Worm (Caenorhabditis elegans) whole organism, L4 larva: Measurements from ENCODE around the gene hnd-1.

Source experiments
- F10B5.3 ChIP-seq: sonication (generic microtip); optimal IDR thresholded peaks from 2 replicates; lab custom pipeline; 2016; ENCODE audit warnings: mild to moderate bottlenecking, missing genetic modification characterization, missing compliant biosample characterization
- F37D6.2 ChIP-seq: sonication (generic microtip); optimal IDR thresholded peaks from 2 replicates; lab custom pipeline; 2016; ENCODE audit warnings: mild to moderate bottlenecking, missing genetic modification characterization, missing compliant biosample characterization
- F44E2.7 ChIP-seq: fragments of 200-800 bp; sonication (Bioruptor generic); IDR thresholded peaks from 2 replicates; pipeline ENCODE4 v2.1.2; 2022; ENCODE audit warnings: missing genetic modification characterization, missing compliant biosample characterization
- R02D3.7 ChIP-seq: fragments of 150-350 bp; sonication (generic microtip); optimal IDR thresholded peaks from 3 replicates; lab custom pipeline; 2014; ENCODE audit warnings: missing biosample characterization, missing genetic modification characterization
- T20F7.1 ChIP-seq: fragments of 200-800 bp; sonication (Bioruptor generic); optimal IDR thresholded peaks from 2 replicates; lab custom pipeline; 2018; ENCODE audit warnings: mild to moderate bottlenecking, missing genetic modification characterization, missing compliant biosample characterization
- Y5F2A.4 ChIP-seq: fragments of 200-800 bp; sonication (Bioruptor generic); optimal IDR thresholded peaks from 2 replicates; lab custom pipeline; 2018; ENCODE audit warnings: mild to moderate bottlenecking, missing genetic modification characterization, missing compliant biosample characterization
- Y75B8A.6 ChIP-seq: fragments of 200-800 bp; sonication (Bioruptor generic); IDR thresholded peaks from 2 replicates; pipeline ENCODE4 v1.3.6; 2022; ENCODE audit warnings: missing genetic modification reagents, missing genetic modification characterization, missing compliant biosample characterization
- ZK337.2 ChIP-seq: fragments of 200-800 bp; sonication (Bioruptor generic); IDR thresholded peaks from 2 replicates; pipeline ENCODE4 v1.3.6; 2022; ENCODE audit warnings: missing genetic modification reagents, missing genetic modification characterization, missing compliant biosample characterization
- ZK546.5 ChIP-seq, 2 experiments: sonication (generic microtip); optimal IDR thresholded peaks; 2 replicates each; lab custom pipeline; 2017; ENCODE audit warnings: missing biosample characterization in 2 of 2, missing genetic modification characterization in 2 of 2
- aly-2 ChIP-seq: sonication (generic microtip); optimal IDR thresholded peaks from 2 replicates; lab custom pipeline; 2018; ENCODE audit warnings: missing biosample characterization, missing genetic modification characterization
- ama-1 ChIP-seq: fragments of 150-350 bp; optimal IDR thresholded peaks from 2 replicates; lab custom pipeline; 2014; ENCODE audit warnings: inconsistent platforms, mixed read lengths
- ceh-20 ChIP-seq: fragments of 200-800 bp; sonication (Bioruptor generic); IDR thresholded peaks from 2 replicates; pipeline ENCODE4 v1.3.6; 2022; ENCODE audit warnings: missing genetic modification reagents, missing genetic modification characterization, missing compliant biosample characterization
- ceh-28 ChIP-seq: fragments of 150-350 bp; optimal IDR thresholded peaks from 2 replicates; lab custom pipeline; 2014; ENCODE audit warnings: missing biosample characterization, missing genetic modification reagents, missing genetic modification characterization
- ceh-32 ChIP-seq: sonication (generic microtip); optimal IDR thresholded peaks from 2 replicates; lab custom pipeline; 2016; ENCODE audit warnings: mild to moderate bottlenecking, missing genetic modification characterization, missing compliant biosample characterization; ENCODE audit not compliant: poor library complexity
- ceh-44 ChIP-seq: fragments of 200-800 bp; sonication (Bioruptor generic); IDR thresholded peaks from 2 replicates; pipeline ENCODE4 v1.3.6; 2022; ENCODE audit warnings: missing genetic modification reagents, missing genetic modification characterization, missing compliant biosample characterization
- ceh-82 ChIP-seq: sonication (generic microtip); optimal IDR thresholded peaks from 2 replicates; lab custom pipeline; 2017; ENCODE audit warnings: missing biosample characterization, missing genetic modification characterization
- daf-12 ChIP-seq: fragments of 150-350 bp; optimal IDR thresholded peaks from 2 replicates; lab custom pipeline; 2014; ENCODE audit warnings: missing biosample characterization, missing genetic modification reagents, missing genetic modification characterization
- daf-19 ChIP-seq: fragments of 200-800 bp; sonication (Bioruptor generic); conservative IDR thresholded peaks from 2 replicates; pipeline ENCODE4 v1.3.6; 2022; ENCODE audit warnings: missing genetic modification characterization, missing compliant biosample characterization
- daf-8 ChIP-seq: fragments of 200-800 bp; sonication (Bioruptor generic); IDR thresholded peaks from 2 replicates; pipeline ENCODE4 v1.3.6; 2022; ENCODE audit warnings: missing genetic modification characterization, missing compliant biosample characterization
- dve-1 ChIP-seq: sonication (generic microtip); optimal IDR thresholded peaks from 2 replicates; lab custom pipeline; 2017; ENCODE audit warnings: antibody characterized with exemption, mild to moderate bottlenecking, missing genetic modification characterization, missing compliant biosample characterization; ENCODE audit not compliant: insufficient read depth
- egl-43 ChIP-seq: fragments of 200-800 bp; sonication (Bioruptor generic); IDR thresholded peaks from 2 replicates; pipeline ENCODE4 v1.3.6; 2022; ENCODE audit warnings: missing genetic modification reagents, missing genetic modification characterization, missing compliant biosample characterization
- hlh-11 ChIP-seq: fragments of 200-800 bp; sonication (Bioruptor generic); optimal IDR thresholded peaks from 2 replicates; lab custom pipeline; 2018; ENCODE audit warnings: mild to moderate bottlenecking, missing genetic modification characterization, missing compliant biosample characterization
- hmg-1.1 ChIP-seq: fragments of 200-800 bp; sonication (Bioruptor generic); IDR thresholded peaks from 2 replicates; pipeline ENCODE4 v1.3.6; 2022; ENCODE audit warnings: missing genetic modification reagents, missing genetic modification characterization, missing compliant biosample characterization
- jun-1 ChIP-seq: fragments of 150-350 bp; optimal IDR thresholded peaks from 2 replicates; lab custom pipeline; 2014; ENCODE audit warnings: missing biosample characterization, missing genetic modification reagents, missing genetic modification characterization
- lim-7 ChIP-seq: fragments of 200-800 bp; sonication (Bioruptor generic); IDR thresholded peaks from 2 replicates; pipeline ENCODE4 v1.3.6; 2022; ENCODE audit warnings: missing genetic modification characterization, missing compliant biosample characterization
- lin-15B ChIP-seq: fragments of 150-350 bp; sonication (generic microtip); optimal IDR thresholded peaks from 3 replicates; lab custom pipeline; 2014; ENCODE audit warnings: missing biosample characterization, missing genetic modification characterization
- madf-5 ChIP-seq, 2 experiments: fragments of 200-800 bp; sonication (Bioruptor generic); IDR thresholded peaks; 2 replicates each; pipeline ENCODE4 v1.3.6; 2022; ENCODE audit warnings: missing compliant biosample characterization in 2 of 2, missing genetic modification characterization in 2 of 2
- mdl-1 ChIP-seq, 2 experiments: fragments of 150-350 bp in 1 of 2; sonication (generic microtip) in 1 of 2; optimal IDR thresholded peaks; 2 replicates each; lab custom pipeline; 2014 to 2017; ENCODE audit warnings: missing biosample characterization in 2 of 2, missing genetic modification characterization in 2 of 2
- mep-1 ChIP-seq: fragments of 150-350 bp; sonication (generic microtip); optimal IDR thresholded peaks from 3 replicates; lab custom pipeline; 2014; ENCODE audit warnings: missing biosample characterization, missing genetic modification characterization
- mxl-2 ChIP-seq: fragments of 200-800 bp; sonication (Bioruptor generic); conservative IDR thresholded peaks from 2 replicates; pipeline ENCODE4 v1.3.6; 2022; ENCODE audit warnings: missing genetic modification reagents, missing genetic modification characterization, missing compliant biosample characterization
- nhr-10 ChIP-seq: fragments of 150-350 bp; optimal IDR thresholded peaks from 2 replicates; lab custom pipeline; 2014; ENCODE audit warnings: missing biosample characterization, missing genetic modification characterization
- nhr-11 ChIP-seq: fragments of 150-350 bp; optimal IDR thresholded peaks from 2 replicates; lab custom pipeline; 2014; ENCODE audit warnings: missing biosample characterization, missing genetic modification characterization
- nhr-111 ChIP-seq: fragments of 200-800 bp; sonication (Bioruptor generic); optimal IDR thresholded peaks from 2 replicates; lab custom pipeline; 2018; ENCODE audit warnings: mild to moderate bottlenecking, missing genetic modification characterization, missing compliant biosample characterization
- nhr-237 ChIP-seq: sonication (generic microtip); optimal IDR thresholded peaks from 2 replicates; lab custom pipeline; 2017; ENCODE audit warnings: missing biosample characterization, missing genetic modification characterization
- nhr-28 ChIP-seq: fragments of 150-350 bp; optimal IDR thresholded peaks from 2 replicates; lab custom pipeline; 2014; ENCODE audit warnings: missing biosample characterization, missing genetic modification characterization
- nhr-48 ChIP-seq: sonication (generic microtip); optimal IDR thresholded peaks from 2 replicates; lab custom pipeline; 2016; ENCODE audit warnings: mild to moderate bottlenecking, missing genetic modification characterization, missing compliant biosample characterization
- nhr-6 ChIP-seq: fragments of 150-350 bp; optimal IDR thresholded peaks from 2 replicates; lab custom pipeline; 2014; ENCODE audit warnings: missing biosample characterization, missing genetic modification characterization
- nhr-76 ChIP-seq: fragments of 150-350 bp; optimal IDR thresholded peaks from 2 replicates; lab custom pipeline; 2014; ENCODE audit warnings: missing biosample characterization, missing genetic modification characterization
- pha-4 ChIP-seq, 2 experiments: fragments of 150-350 bp in 1 of 2; fragments of 200-800 bp in 1 of 2; sonication (Bioruptor generic) in 1 of 2; IDR thresholded peaks in 1 of 2; optimal IDR thresholded peaks in 1 of 2; 2 replicates each; pipeline versions ENCODE4 v1.3.6 to Lab custom; 2014 to 2022; ENCODE audit warnings: missing genetic modification characterization in 2 of 2, missing genetic modification reagents in 2 of 2, missing biosample characterization in 1 of 2, missing compliant biosample characterization in 1 of 2
- php-3 ChIP-seq: fragments of 200-800 bp; sonication (Bioruptor generic); IDR thresholded peaks from 2 replicates; pipeline ENCODE4 v1.3.6; 2022; ENCODE audit warnings: missing genetic modification reagents, missing genetic modification characterization, missing compliant biosample characterization
- rbr-2 ChIP-seq: sonication (generic microtip); optimal IDR thresholded peaks from 2 replicates; lab custom pipeline; 2016; ENCODE audit warnings: missing genotype, missing genetic modification characterization, missing compliant biosample characterization
- saeg-2 ChIP-seq: fragments of 200-800 bp; sonication (Bioruptor generic); IDR thresholded peaks from 2 replicates; pipeline ENCODE4 v1.3.6; 2022; ENCODE audit warnings: missing genetic modification reagents, missing genetic modification characterization, missing compliant biosample characterization
- sdz-12 ChIP-seq: fragments of 200-800 bp; sonication (Bioruptor generic); optimal IDR thresholded peaks from 2 replicates; lab custom pipeline; 2018; ENCODE audit warnings: mild to moderate bottlenecking, missing genetic modification characterization, missing compliant biosample characterization
- skn-1 ChIP-seq: fragments of 150-350 bp; optimal IDR thresholded peaks from 2 replicates; lab custom pipeline; 2014; ENCODE audit warnings: missing biosample characterization, missing genetic modification characterization
- tra-1 ChIP-seq: fragments of 200-800 bp; sonication (Bioruptor generic); IDR thresholded peaks from 2 replicates; pipeline ENCODE4 v1.3.6; 2022; ENCODE audit warnings: missing genetic modification reagents, missing genetic modification characterization, missing compliant biosample characterization
- unc-130 ChIP-seq: sonication (generic microtip); optimal IDR thresholded peaks from 2 replicates; lab custom pipeline; 2016; ENCODE audit warnings: missing genetic modification reagents, missing genetic modification characterization, missing compliant biosample characterization
- unc-39 ChIP-seq: sonication (generic microtip); optimal IDR thresholded peaks from 2 replicates; lab custom pipeline; 2017; ENCODE audit warnings: missing biosample characterization, missing genetic modification characterization
- unc-62 ChIP-seq, 3 experiments: fragments of 150-350 bp in 1 of 3; sonication (generic microtip); optimal IDR thresholded peaks in 2 of 3; peaks in 1 of 3; 1 replicate in 1 of 3; 2 replicates in 2 of 3; lab custom pipeline; 2014 to 2017; ENCODE audit warnings: missing biosample characterization in 3 of 3, missing genetic modification characterization in 3 of 3, missing genetic modification reagents in 3 of 3, missing genotype in 1 of 3
- vab-7 ChIP-seq: fragments of 200-800 bp; sonication (Bioruptor generic); IDR thresholded peaks from 2 replicates; pipeline ENCODE4 v1.3.6; 2022; ENCODE audit warnings: missing genetic modification reagents, missing genetic modification characterization, missing compliant biosample characterization
- zfp-3 ChIP-seq: fragments of 200-800 bp; sonication (Bioruptor generic); conservative IDR thresholded peaks from 2 replicates; pipeline ENCODE4 v1.3.6; 2022; ENCODE audit warnings: missing genetic modification reagents, missing genetic modification characterization, missing compliant biosample characterization
- zip-11 ChIP-seq: fragments of 200-800 bp; sonication (Bioruptor generic); IDR thresholded peaks from 2 replicates; pipeline ENCODE4 v1.3.6; 2022; ENCODE audit warnings: missing genetic modification characterization, missing compliant biosample characterization
- zip-2 ChIP-seq: fragments of 150-350 bp; optimal IDR thresholded peaks from 2 replicates; lab custom pipeline; 2014; ENCODE audit warnings: missing biosample characterization, missing genetic modification characterization

The hnd-1 gene

DNA sequence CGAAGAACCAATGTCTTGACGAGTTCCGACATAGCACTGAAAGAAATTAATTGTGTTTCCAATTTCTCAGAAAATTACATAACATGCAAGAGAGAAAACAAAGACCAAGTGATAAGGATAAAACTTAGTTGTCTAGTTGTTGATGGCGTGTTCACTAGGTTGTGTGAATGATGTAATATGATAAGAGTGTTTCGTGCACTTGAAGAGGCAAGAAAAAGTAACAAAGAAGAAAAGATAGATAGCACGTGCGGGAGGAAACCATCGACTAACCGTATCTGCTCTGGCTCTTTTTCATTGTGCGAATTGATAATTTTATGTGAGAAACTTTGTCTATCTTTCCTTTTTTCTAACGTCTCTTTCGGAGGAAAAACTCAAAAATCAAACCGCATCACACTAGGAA, 22.7 kb upstream of the hnd-1 start, which contains the start of gene sfxn-1.5 (continued):
- TF ChIP-seq php-3 (GFP tag; lab: Robert Waterston, UW) (peak; percentile 60), vab-7 (no peak), ceh-32 (tag; lab: Kevin White, UChicago) (no peak), daf-19 (GFP tag; lab: Robert Waterston, UW) (no peak), R02D3.7 (no peak), nhr-111 (GFP tag; lab: Kevin White, UChicago) (no peak), dve-1 (tag; lab: Kevin White, UChicago) (peak; percentile 95), T20F7.1 (GFP tag; lab: Kevin White, UChicago) (peak; percentile 6), saeg-2 (GFP tag; lab: Robert Waterston, UW) (no peak), zip-11 (GFP tag; lab: Robert Waterston, UW) (no peak), F10B5.3 (tag; lab: Kevin White, UChicago) (no peak), zip-2 (tag; lab: Kevin White, UChicago) (no peak), F44E2.7 (GFP tag; lab: Robert Waterston, UW) (no peak), ama-1 (lab: Kevin White, UChicago) (no peak), unc-62 (GFP tag; optimal IDR thresholded peaks at IDR 0.05 in 1 of 2; lab: Kevin White, UChicago) (no peak), unc-62 (tag; optimal IDR thresholded peaks at IDR 0.05; lab: Kevin White, UChicago) (no peak), lim-7 (GFP tag; lab: Robert Waterston, UW) (no peak), nhr-10 (tag; lab: Kevin White, UChicago) (peak; percentile 58), rbr-2 (tag; lab: Kevin White, UChicago) (no peak), F37D6.2 (tag; lab: Kevin White, UChicago) (no peak), ZK337.2 (GFP tag; lab: Robert Waterston, UW) (no peak), ceh-44 (no peak), nhr-237 (tag; lab: Kevin White, UChicago) (no peak), lin-15B (tag; lab: Kevin White, UChicago) (no peak), Y75B8A.6 (GFP tag; lab: Robert Waterston, UW) (no peak), ceh-28 (tag; lab: Kevin White, UChicago) (no peak), mdl-1 (tag; optimal IDR thresholded peaks at IDR 0.05; lab: Kevin White, UChicago) (peak in 1 of 2 experiments; percentile 83), hmg-1.1 (GFP tag; lab: Robert Waterston, UW) (no peak), ceh-82 (tag; lab: Kevin White, UChicago) (no peak), madf-5 (GFP tag; IDR thresholded peaks at IDR 0.05; lab: Robert Waterston, UW) (no peak), daf-12 (no peak), egl-43 (GFP tag; lab: Robert Waterston, UW) (no peak), aly-2 (no peak), nhr-76 (no peak), ceh-20 (GFP tag; lab: Robert Waterston, UW) (no peak), sdz-12 (GFP tag; lab: Kevin White, UChicago) (no peak), daf-8 (GFP tag; lab: Robert Waterston, UW) (no peak), tra-1 (GFP tag; lab: Robert Waterston, UW) (peak; percentile 68), mep-1 (peak; percentile 63), hlh-11 (tag; lab: Kevin White, UChicago) (peak; percentile 82), nhr-6 (tag; lab: Kevin White, UChicago) (peak; percentile 37), skn-1 (tag; lab: Kevin White, UChicago) (no peak), nhr-11 (tag; lab: Kevin White, UChicago) (no peak), nhr-28 (peak; percentile 90), nhr-48 (tag; lab: Kevin White, UChicago) (peak; percentile 84), unc-130 (GFP tag; lab: Kevin White, UChicago) (no peak), mxl-2 (no peak), unc-39 (tag; lab: Kevin White, UChicago) (no peak), pha-4 (GFP tag; IDR thresholded peaks at IDR 0.05; lab: Robert Waterston, UW) (peak; percentile 29; the same call in 1 of the 2 replicates), pha-4 (tag; optimal IDR thresholded peaks at IDR 0.05; lab: Kevin White, UChicago) (no peak), ZK546.5 (tag; optimal IDR thresholded peaks at IDR 0.05; lab: Kevin White, UChicago) (no peak), jun-1 (tag; lab: Kevin White, UChicago) (no peak), Y5F2A.4 (no peak), zfp-3 (GFP tag; lab: Robert Waterston, UW) (no peak)
